Fruit fly (Drosophila melanogaster) whole organism, adult: ENCODE data around the gene dj-1beta.

ENCODE experiments used
- CG11617 ChIP-seq: fragments of 200-800 bp; sonication (Bioruptor generic); optimal IDR thresholded peaks from 2 replicates; lab custom pipeline; 2017; ENCODE audit warnings: mild to moderate bottlenecking, missing biosample characterization, missing genetic modification reagents, missing genetic modification characterization
- CG12768 ChIP-seq: fragments of 200-800 bp; sonication (Bioruptor generic); optimal IDR thresholded peaks from 2 replicates; lab custom pipeline; 2017; ENCODE audit warnings: missing biosample characterization, missing genetic modification characterization, mild to moderate bottlenecking, moderate library complexity, missing genetic modification reagents
- CG14711 ChIP-seq: fragments of 200-800 bp; sonication (Bioruptor generic); optimal IDR thresholded peaks from 2 replicates; lab custom pipeline; 2018; ENCODE audit warnings: missing biosample characterization, mild to moderate bottlenecking, missing genetic modification characterization, moderate library complexity
- CG33017 ChIP-seq: fragments of 200-800 bp; sonication (Bioruptor generic); optimal IDR thresholded peaks from 2 replicates; lab custom pipeline; 2018; ENCODE audit warnings: missing biosample characterization, mild to moderate bottlenecking, missing genetic modification characterization, moderate library complexity
- CG7101 ChIP-seq: fragments of 200-800 bp; sonication (Bioruptor generic); optimal IDR thresholded peaks from 2 replicates; lab custom pipeline; 2018; ENCODE audit warnings: missing biosample characterization, mild to moderate bottlenecking, missing genetic modification characterization, moderate library complexity
- Crg-1 ChIP-seq: fragments of 200-800 bp; sonication (Bioruptor generic); optimal IDR thresholded peaks from 2 replicates; lab custom pipeline; 2016; ENCODE audit warnings: missing biosample characterization, missing genetic modification characterization
- Hr96 ChIP-seq: fragments of 200-800 bp; sonication (Bioruptor generic); optimal IDR thresholded peaks from 2 replicates; lab custom pipeline; 2016; ENCODE audit warnings: missing biosample characterization, missing genetic modification characterization
- cic ChIP-seq: fragments of 200-800 bp; sonication (Bioruptor generic); optimal IDR thresholded peaks from 2 replicates; lab custom pipeline; 2017; ENCODE audit warnings: missing biosample characterization, mild to moderate bottlenecking, missing genetic modification characterization, moderate library complexity
- cnc ChIP-seq, 2 experiments: fragments of >200 bp; optimal IDR thresholded peaks; 2 replicates each; lab custom pipeline; 2017
- ovo ChIP-seq: fragments of 200-800 bp; sonication (Bioruptor generic); optimal IDR thresholded peaks from 2 replicates; lab custom pipeline; 2016; ENCODE audit warnings: missing biosample characterization, missing genetic modification characterization
- toe ChIP-seq: fragments of 200-800 bp; sonication (Bioruptor generic); optimal IDR thresholded peaks from 2 replicates; lab custom pipeline; 2016; ENCODE audit warnings: missing biosample characterization, missing genetic modification characterization

dj-1beta gene

dm6 chr3R:30856596-30856995 lies 49.7 kb downstream of the dj-1beta start:
- TF ChIP-seq Hr96 (GFP tag; lab: Kevin White, UChicago) (no peak), CG12768 (GFP tag; lab: Kevin White, UChicago) (no peak), CG33017 (tag; lab: Kevin White, UChicago) (no peak), toe (GFP tag; lab: Kevin White, UChicago) (no peak), cic (no peak), cnc (optimal IDR thresholded peaks at IDR 0.05; lab: Kevin White, UChicago) (no peak), CG14711 (tag; lab: Kevin White, UChicago) (no peak), CG7101 (tag; lab: Kevin White, UChicago) (no peak), CG11617 (GFP tag; lab: Kevin White, UChicago) (no peak), ovo (GFP tag; lab: Kevin White, UChicago) (no peak), Crg-1 (GFP tag; lab: Kevin White, UChicago) (no peak)
